Worm (Caenorhabditis elegans) whole organism, L4 larva: ENCODE results near the gene Y49F6C.6.

ENCODE experiments used
- Y5F2A.4 ChIP-seq: fragments of 200-800 bp; sonication (Bioruptor generic); optimal IDR thresholded peaks from 2 replicates; lab custom pipeline; 2018; ENCODE audit warnings: mild to moderate bottlenecking, missing genetic modification characterization, missing compliant biosample characterization
- ZK546.5 ChIP-seq, 2 experiments: sonication (generic microtip); optimal IDR thresholded peaks; 2 replicates each; lab custom pipeline; 2017; ENCODE audit warnings: missing biosample characterization in 2 of 2, missing genetic modification characterization in 2 of 2
- aha-1 ChIP-seq: fragments of 150-350 bp; peaks from one replicate; lab custom pipeline; 2014; ENCODE audit warnings: missing biosample characterization, missing genetic modification characterization
- aly-2 ChIP-seq: sonication (generic microtip); optimal IDR thresholded peaks from 2 replicates; lab custom pipeline; 2018; ENCODE audit warnings: missing biosample characterization, missing genetic modification characterization
- arid-1 ChIP-seq: fragments of 200-800 bp; sonication (Bioruptor generic); conservative IDR thresholded peaks from 2 replicates; pipeline ENCODE4 v1.3.6; 2022; ENCODE audit warnings: missing genetic modification reagents, missing genetic modification characterization, missing compliant biosample characterization
- ceh-28 ChIP-seq: fragments of 150-350 bp; optimal IDR thresholded peaks from 2 replicates; lab custom pipeline; 2014; ENCODE audit warnings: missing biosample characterization, missing genetic modification reagents, missing genetic modification characterization
- daf-8 ChIP-seq: fragments of 200-800 bp; sonication (Bioruptor generic); IDR thresholded peaks from 2 replicates; pipeline ENCODE4 v1.3.6; 2022; ENCODE audit warnings: missing genetic modification characterization, missing compliant biosample characterization
- dmd-6 ChIP-seq: fragments of 200-800 bp; sonication (Bioruptor generic); IDR thresholded peaks from 2 replicates; pipeline ENCODE4 v1.3.6; 2022; ENCODE audit warnings: missing genetic modification reagents, missing genetic modification characterization, missing compliant biosample characterization
- dpl-1 ChIP-seq: fragments of 150-350 bp; optimal IDR thresholded peaks from 2 replicates; lab custom pipeline; 2014; ENCODE audit warnings: missing biosample characterization, missing genetic modification reagents, missing genetic modification characterization
- fkh-10 ChIP-seq: fragments of 150-350 bp; optimal IDR thresholded peaks from 2 replicates; lab custom pipeline; 2014; ENCODE audit warnings: missing biosample characterization, missing genetic modification reagents, missing genetic modification characterization
- gei-8 ChIP-seq: fragments of 200-800 bp; sonication (Bioruptor generic); optimal IDR thresholded peaks from 2 replicates; lab custom pipeline; 2018; ENCODE audit warnings: mild to moderate bottlenecking, missing genetic modification characterization, missing compliant biosample characterization
- hlh-30 ChIP-seq: sonication (generic microtip); optimal IDR thresholded peaks from 2 replicates; lab custom pipeline; 2017; ENCODE audit warnings: antibody characterized with exemption, mild to moderate bottlenecking, missing genetic modification characterization, missing compliant biosample characterization; ENCODE audit not compliant: insufficient read depth
- lin-13 ChIP-seq: fragments of 150-350 bp; optimal IDR thresholded peaks from 2 replicates; lab custom pipeline; 2014; ENCODE audit warnings: missing biosample characterization, missing genetic modification reagents, missing genetic modification characterization
- lin-15B ChIP-seq: fragments of 150-350 bp; sonication (generic microtip); optimal IDR thresholded peaks from 3 replicates; lab custom pipeline; 2014; ENCODE audit warnings: missing biosample characterization, missing genetic modification characterization
- lin-38 ChIP-seq: fragments of 200-800 bp; sonication (Bioruptor generic); IDR thresholded peaks from 2 replicates; pipeline ENCODE4 v1.3.6; 2022; ENCODE audit warnings: missing genetic modification reagents, missing genetic modification characterization, missing compliant biosample characterization
- mdt-29 ChIP-seq: fragments of 200-800 bp; sonication (Bioruptor generic); IDR thresholded peaks from 2 replicates; pipeline ENCODE4 v1.3.6; 2022; ENCODE audit warnings: missing genetic modification reagents, missing genetic modification characterization, missing compliant biosample characterization
- mep-1 ChIP-seq: fragments of 150-350 bp; sonication (generic microtip); optimal IDR thresholded peaks from 3 replicates; lab custom pipeline; 2014; ENCODE audit warnings: missing biosample characterization, missing genetic modification characterization
- mxl-2 ChIP-seq: fragments of 200-800 bp; sonication (Bioruptor generic); conservative IDR thresholded peaks from 2 replicates; pipeline ENCODE4 v1.3.6; 2022; ENCODE audit warnings: missing genetic modification reagents, missing genetic modification characterization, missing compliant biosample characterization
- nhr-102 ChIP-seq: sonication (generic microtip); optimal IDR thresholded peaks from 2 replicates; lab custom pipeline; 2016; ENCODE audit warnings: mild to moderate bottlenecking, missing genetic modification characterization, moderate library complexity, missing compliant biosample characterization
- nhr-48 ChIP-seq: sonication (generic microtip); optimal IDR thresholded peaks from 2 replicates; lab custom pipeline; 2016; ENCODE audit warnings: mild to moderate bottlenecking, missing genetic modification characterization, missing compliant biosample characterization
- rbr-2 ChIP-seq: sonication (generic microtip); optimal IDR thresholded peaks from 2 replicates; lab custom pipeline; 2016; ENCODE audit warnings: missing genotype, missing genetic modification characterization, missing compliant biosample characterization
- sdz-12 ChIP-seq: fragments of 200-800 bp; sonication (Bioruptor generic); optimal IDR thresholded peaks from 2 replicates; lab custom pipeline; 2018; ENCODE audit warnings: mild to moderate bottlenecking, missing genetic modification characterization, missing compliant biosample characterization
- set-16 ChIP-seq: fragments of 200-800 bp; sonication (Bioruptor generic); IDR thresholded peaks from 2 replicates; pipeline ENCODE4 v1.3.6; 2022; ENCODE audit warnings: missing genetic modification reagents, missing genetic modification characterization, missing compliant biosample characterization
- skn-1 ChIP-seq: fragments of 150-350 bp; optimal IDR thresholded peaks from 2 replicates; lab custom pipeline; 2014; ENCODE audit warnings: missing biosample characterization, missing genetic modification characterization
- snpc-4 ChIP-seq: fragments of 150-350 bp; optimal IDR thresholded peaks from 2 replicates; lab custom pipeline; 2014; ENCODE audit warnings: missing biosample characterization, missing genetic modification characterization
- spr-3 ChIP-seq: fragments of 200-800 bp; sonication (Bioruptor generic); optimal IDR thresholded peaks from 2 replicates; lab custom pipeline; 2018; ENCODE audit warnings: mild to moderate bottlenecking, missing genetic modification characterization, missing compliant biosample characterization
- unc-39 ChIP-seq: sonication (generic microtip); optimal IDR thresholded peaks from 2 replicates; lab custom pipeline; 2017; ENCODE audit warnings: missing biosample characterization, missing genetic modification characterization
- vab-7 ChIP-seq: fragments of 200-800 bp; sonication (Bioruptor generic); IDR thresholded peaks from 2 replicates; pipeline ENCODE4 v1.3.6; 2022; ENCODE audit warnings: missing genetic modification reagents, missing genetic modification characterization, missing compliant biosample characterization
- zag-1 ChIP-seq: fragments of 150-350 bp; optimal IDR thresholded peaks from 2 replicates; lab custom pipeline; 2014; ENCODE audit warnings: missing biosample characterization, missing genetic modification characterization
- zip-11 ChIP-seq: fragments of 200-800 bp; sonication (Bioruptor generic); IDR thresholded peaks from 2 replicates; pipeline ENCODE4 v1.3.6; 2022; ENCODE audit warnings: missing genetic modification characterization, missing compliant biosample characterization
- zip-2 ChIP-seq: fragments of 150-350 bp; optimal IDR thresholded peaks from 2 replicates; lab custom pipeline; 2014; ENCODE audit warnings: missing biosample characterization, missing genetic modification characterization

Y49F6C.6 gene

ce11 chrII:3358834-3359233 lies 8.2 kb downstream of the Y49F6C.6 start, which contains the start of the genes lido-14 and bath-27:
Gene lido-14 (plus strand): TSS chrII:3359134.
Gene bath-27 (plus strand): TSS chrII:3359139.
- no peak for TF ChIP-seq dmd-6 (GFP tag; lab: Robert Waterston, UW)
- no peak for TF ChIP-seq Y5F2A.4 (GFP tag; lab: Kevin White, UChicago)
- TF ChIP-seq rbr-2 (tag; lab: Kevin White, UChicago): no peak
- no peak for TF ChIP-seq ZK546.5 (tag; optimal IDR thresholded peaks at IDR 0.05; lab: Kevin White, UChicago)
- TF ChIP-seq zip-11 (GFP tag; lab: Robert Waterston, UW): no peak
- no peak for TF ChIP-seq arid-1 (GFP tag; lab: Robert Waterston, UW)
- TF ChIP-seq hlh-30: no peak
- TF ChIP-seq nhr-48 (tag; lab: Kevin White, UChicago): no peak
- TF ChIP-seq lin-13 (GFP tag; lab: Kevin White, UChicago): no peak
- no peak for TF ChIP-seq lin-15B (tag; lab: Kevin White, UChicago)
- TF ChIP-seq daf-8: no peak
- no peak for TF ChIP-seq unc-39 (tag; lab: Kevin White, UChicago)
- no peak for TF ChIP-seq zag-1

ce11 chrII:3349820-3350291 lies 17.1 kb downstream of the Y49F6C.6 start, which contains the start of gene F14D2.8:
Gene F14D2.8 (minus strand): TSS chrII:3349870.
- TF ChIP-seq sdz-12 (GFP tag; lab: Kevin White, UChicago) (no peak), spr-3 (GFP tag; lab: Kevin White, UChicago) (no peak), nhr-102 (tag; lab: Kevin White, UChicago) (no peak), zip-11 (GFP tag; lab: Robert Waterston, UW) (no peak), vab-7 (GFP tag; lab: Robert Waterston, UW) (no peak), dpl-1 (GFP tag; lab: Kevin White, UChicago) (no peak), mep-1 (tag; lab: Kevin White, UChicago) (no peak), snpc-4 (tag; lab: Kevin White, UChicago) (no peak), lin-13 (GFP tag; lab: Kevin White, UChicago) (no peak), lin-15B (tag; lab: Kevin White, UChicago) (no peak), gei-8 (GFP tag; lab: Kevin White, UChicago) (no peak), set-16 (GFP tag; lab: Robert Waterston, UW) (no peak), zip-2 (no peak)
- TF ChIP-seq, all 104 proteins: peak for 0

- TF ChIP-seq mxl-2 (GFP tag; lab: Robert Waterston, UW): no peak
- TF ChIP-seq aha-1: peak; percentile 33
Measured at ce11 chrII:3347940-3348610, 18.9 kb downstream of the Y49F6C.6 start, which contains the start of the genes F14D2.14 and bath-29. Gene F14D2.14 (minus strand): TSS chrII:3347990. Gene bath-29 (plus strand): TSS chrII:3348560.

ce11 chrII:3346328-3346780 lies 20.6 kb downstream of the Y49F6C.6 start, which contains the start of gene bath-30:
Gene bath-30 (minus strand): TSS chrII:3346378.
- TF ChIP-seq fkh-10 (GFP tag; lab: Kevin White, UChicago) (no peak), lin-38 (0 out of 2 replicates have a peak, but pooled peaks have one; percentile 12)

ce11 chrII:3344917-3345316 lies 22.1 kb downstream of the Y49F6C.6 start, which contains the start of gene bath-28:
Gene bath-28 (minus strand): TSS chrII:3344967.
- TF ChIP-seq skn-1 (no peak), dmd-6 (GFP tag; lab: Robert Waterston, UW) (no peak), set-16 (GFP tag; lab: Robert Waterston, UW) (no peak), mdt-29 (no peak)

- TF ChIP-seq ceh-28 (tag; lab: Kevin White, UChicago): peak; percentile 49
- TF ChIP-seq arid-1 (GFP tag; lab: Robert Waterston, UW): no peak
- no peak for TF ChIP-seq aly-2 (tag; lab: Kevin White, UChicago)
Measured at ce11 chrII:3343714-3344113, 23.3 kb downstream of the Y49F6C.6 start, which contains the start of gene F14D2.15. Gene F14D2.15 (minus strand): TSS chrII:3343814.
